Worm (Caenorhabditis elegans) whole organism, L4 larva: Measurements from ENCODE around the gene Y73B6BL.14.

Experiments
- fkh-10 ChIP-seq: fragments of 150-350 bp; optimal IDR thresholded peaks from 2 replicates; lab custom pipeline; 2014; ENCODE audit warnings: missing biosample characterization, missing genetic modification reagents, missing genetic modification characterization
- lin-29 ChIP-seq: fragments of 200-800 bp; sonication (Bioruptor generic); IDR thresholded peaks from 2 replicates; pipeline ENCODE4 v1.3.6; 2022; ENCODE audit warnings: missing genetic modification reagents, missing genetic modification characterization, missing compliant biosample characterization
- nhr-237 ChIP-seq: sonication (generic microtip); optimal IDR thresholded peaks from 2 replicates; lab custom pipeline; 2017; ENCODE audit warnings: missing biosample characterization, missing genetic modification characterization
- nhr-77 ChIP-seq: fragments of 150-350 bp; optimal IDR thresholded peaks from 2 replicates; lab custom pipeline; 2014; ENCODE audit warnings: missing biosample characterization, missing genetic modification characterization
- php-3 ChIP-seq: fragments of 200-800 bp; sonication (Bioruptor generic); IDR thresholded peaks from 2 replicates; pipeline ENCODE4 v1.3.6; 2022; ENCODE audit warnings: missing genetic modification reagents, missing genetic modification characterization, missing compliant biosample characterization
- pqm-1 ChIP-seq: sonication (generic microtip); optimal IDR thresholded peaks from 2 replicates; lab custom pipeline; 2017; ENCODE audit warnings: missing biosample characterization, missing genetic modification characterization

DNA sequence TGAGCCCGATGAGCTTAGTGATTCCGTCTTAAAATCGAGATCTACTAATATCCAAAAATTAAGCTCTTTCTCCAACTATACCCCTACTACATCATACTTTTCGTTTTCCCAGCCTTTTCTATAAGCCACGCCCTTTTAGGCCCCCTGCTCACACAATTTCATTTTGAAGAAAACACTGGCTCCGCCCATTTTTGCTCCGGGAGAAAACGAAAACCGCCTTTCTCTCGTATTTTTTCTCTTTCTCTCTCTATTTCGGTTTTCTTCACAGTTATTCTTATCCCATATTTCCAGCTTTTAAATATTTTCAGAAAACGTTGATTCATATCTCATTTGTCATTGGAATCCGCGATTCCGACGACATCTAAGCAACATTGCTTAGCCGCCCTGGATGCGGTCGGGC lies 18.9 kb upstream of the Y73B6BL.14 start, which contains the start of gene Y73B6BL.47:
- TF ChIP-seq lin-29 (GFP tag; lab: Robert Waterston, UW), result no peak
- no peak for TF ChIP-seq nhr-77 (tag; lab: Kevin White, UChicago)
- TF ChIP-seq php-3 (GFP tag; lab: Robert Waterston, UW), result no peak
- TF ChIP-seq pqm-1 (tag; lab: Kevin White, UChicago), result no peak
- TF ChIP-seq fkh-10 (GFP tag; lab: Kevin White, UChicago), result no peak
- TF ChIP-seq nhr-237 (tag; lab: Kevin White, UChicago), result no peak
